Worm (Caenorhabditis elegans) whole organism, late embryonic: ENCODE results near the gene Y47D3B.4.

Experiments used
- ceh-9 ChIP-seq: sonication (generic microtip); optimal IDR thresholded peaks from 2 replicates; lab custom pipeline; 2016; ENCODE audit warnings: mild to moderate bottlenecking, missing genetic modification characterization, inconsistent platforms, missing compliant biosample characterization
- dve-1 ChIP-seq: sonication (generic microtip); optimal IDR thresholded peaks from 2 replicates; lab custom pipeline; 2017; ENCODE audit warnings: antibody characterized with exemption, mild to moderate bottlenecking, missing genetic modification characterization, missing compliant biosample characterization
- elt-2 ChIP-seq: sonication (generic microtip); optimal IDR thresholded peaks from 2 replicates; lab custom pipeline; 2016; ENCODE audit warnings: missing genetic modification reagents, missing genetic modification characterization, missing compliant biosample characterization
- nhr-11 ChIP-seq: fragments of 150-350 bp; optimal IDR thresholded peaks from 2 replicates; lab custom pipeline; 2014; ENCODE audit warnings: missing biosample characterization, missing genetic modification characterization
- unc-86 ChIP-seq: sonication (generic microtip); optimal IDR thresholded peaks from 2 replicates; lab custom pipeline; 2016; ENCODE audit warnings: missing genetic modification characterization, missing compliant biosample characterization

- TF ChIP-seq ceh-9 (tag; lab: Kevin White, UChicago) (peak; percentile 64), dve-1 (tag; lab: Kevin White, UChicago) (peak; percentile 89), unc-86 (tag; lab: Kevin White, UChicago) (peak; percentile 80), elt-2 (peak; percentile 90), nhr-11 (tag; lab: Kevin White, UChicago) (no peak)
Observed at ce11 chrIII:11371236-11371635, 33.9 kb upstream of the Y47D3B.4 start.
